Fruit fly (Drosophila melanogaster): Measurements from ENCODE around the gene Alg13.

The Alg13 gene

DNA sequence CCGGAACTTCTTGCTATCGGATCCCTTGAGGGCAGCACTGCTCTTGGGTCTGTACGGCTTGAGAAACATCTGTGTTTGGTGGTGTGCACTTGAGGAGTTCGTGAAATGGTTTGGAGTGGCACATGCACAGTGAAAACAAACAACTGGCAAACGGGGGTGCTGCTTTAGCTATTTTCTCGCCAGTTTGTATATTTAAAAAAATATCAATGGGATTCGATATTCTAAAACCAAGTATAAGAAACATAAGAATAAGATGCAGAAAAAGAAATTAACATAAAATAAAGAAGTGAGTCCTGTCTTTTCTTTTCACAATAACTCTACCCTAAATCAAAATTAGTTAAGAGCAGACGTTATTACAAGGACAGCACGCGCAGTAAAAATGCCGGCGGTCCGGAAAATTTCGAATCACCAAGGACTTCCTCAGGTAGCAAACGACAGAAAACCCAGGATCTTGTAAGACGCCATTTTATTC is 13.3 kb upstream of the Alg13 start, which contains the start of gene eIF2D (continued):
- TF ChIP-seq Neu2 (GFP tag; optimal IDR thresholded peaks at IDR 0.05; ENCODE audit: borderline replicate concordance): no peak
- no peak for TF ChIP-seq schlank (tag; optimal IDR thresholded peaks at IDR 0.05)
- TF ChIP-seq CG13424 (tag; optimal IDR thresholded peaks at IDR 0.05): peak; percentile 62
- TF ChIP-seq Drgx (GFP tag; IDR thresholded peaks at IDR 0.05): peak; percentile 48
- peak; percentile 47 for TF ChIP-seq az2 (GFP tag; optimal IDR thresholded peaks at IDR 0.05)
- no peak for TF ChIP-seq Hand (GFP tag; optimal IDR thresholded peaks at IDR 0.05)
- TF ChIP-seq abd-A (tag; optimal IDR thresholded peaks at IDR 0.05): no peak
- no peak for TF ChIP-seq aop (GFP tag; IDR thresholded peaks at IDR 0.05)
- TF ChIP-seq stwl (tag; optimal IDR thresholded peaks at IDR 0.05): no peak
- peak; percentile 45 for TF ChIP-seq CG8388 (GFP tag; optimal IDR thresholded peaks at IDR 0.05)
- TF ChIP-seq fd96Cb (tag; optimal IDR thresholded peaks at IDR 0.05): peak; percentile 40
- TF ChIP-seq repo (GFP tag; optimal IDR thresholded peaks at IDR 0.05): no peak
- TF ChIP-seq MBD-R2 (GFP tag; IDR thresholded peaks at IDR 0.05): peak; percentile 78
- no peak for TF ChIP-seq CG33213 (GFP tag; optimal IDR thresholded peaks at IDR 0.05)
- TF ChIP-seq CG14710 (tag; optimal IDR thresholded peaks at IDR 0.05): peak; percentile 62
- TF ChIP-seq Mes4 (GFP tag; optimal IDR thresholded peaks at IDR 0.05): peak; percentile 17
- TF ChIP-seq CG1529 (GFP tag; optimal IDR thresholded peaks at IDR 0.05): peak; percentile 19
- no peak for TF ChIP-seq crol (GFP tag; IDR thresholded peaks at IDR 0.05)
- peak; percentile 46 for TF ChIP-seq Blimp-1 (GFP tag; optimal IDR thresholded peaks at IDR 0.05)
- TF ChIP-seq CG15696 (tag; optimal IDR thresholded peaks at IDR 0.05): peak; percentile 66
- TF ChIP-seq CG8765 (GFP tag; IDR thresholded peaks at IDR 0.05): no peak
- no peak for TF ChIP-seq fru (optimal IDR thresholded peaks at IDR 0.05)
- TF ChIP-seq eve (GFP tag; optimal IDR thresholded peaks at IDR 0.05): no peak
- TF ChIP-seq Chrac-16 (GFP tag; optimal IDR thresholded peaks at IDR 0.05): peak; percentile 50
- peak; percentile 41 for TF ChIP-seq CG15479 (GFP tag; optimal IDR thresholded peaks at IDR 0.05)
- TF ChIP-seq vnd (GFP tag; IDR thresholded peaks at IDR 0.05; ENCODE audit: partially characterized antibody): no peak
- no peak for TF ChIP-seq CG32772 (GFP tag; IDR thresholded peaks at IDR 0.05)
- no peak for TF ChIP-seq CG1832 (GFP tag; optimal IDR thresholded peaks at IDR 0.05)
- no peak for TF ChIP-seq CG3726 (GFP tag; IDR thresholded peaks at IDR 0.05)
- no peak for TF ChIP-seq br (optimal IDR thresholded peaks at IDR 0.05)
- no peak for TF ChIP-seq CHES-1-like (GFP tag; optimal IDR thresholded peaks at IDR 0.05)
- no peak for TF ChIP-seq tup (GFP tag; optimal IDR thresholded peaks at IDR 0.05)
- TF ChIP-seq sima (GFP tag; optimal IDR thresholded peaks at IDR 0.05): no peak
- TF ChIP-seq Six4 (GFP tag; optimal IDR thresholded peaks at IDR 0.05): peak; percentile 51
- no peak for TF ChIP-seq CG11560 (tag; IDR thresholded peaks at IDR 0.05)
- TF ChIP-seq Dp (GFP tag; optimal IDR thresholded peaks at IDR 0.05): peak; percentile 1
- TF ChIP-seq CG42726 (GFP tag; IDR thresholded peaks at IDR 0.05; ENCODE audit: partially characterized antibody): no peak
- TF ChIP-seq Hmx (GFP tag; optimal IDR thresholded peaks at IDR 0.05): no peak
- TF ChIP-seq peb (GFP tag; IDR thresholded peaks at IDR 0.05): no peak
- peak; percentile 68 for TF ChIP-seq Fer1 (GFP tag; optimal IDR thresholded peaks at IDR 0.05)
- TF ChIP-seq so (GFP tag; IDR thresholded peaks at IDR 0.05): peak; percentile 58; the same call in 1 of the 3 replicates
- TF ChIP-seq HmgD (GFP tag; optimal IDR thresholded peaks at IDR 0.05): peak; percentile 20
- peak; percentile 26 for TF ChIP-seq gcm (GFP tag; optimal IDR thresholded peaks at IDR 0.05)
- peak; percentile 22 for TF ChIP-seq CG5245 (GFP tag; optimal IDR thresholded peaks at IDR 0.05)
- peak; percentile 51; the same call in 1 of the 2 replicates for TF ChIP-seq sob (GFP tag; IDR thresholded peaks at IDR 0.05)
- no peak for TF ChIP-seq pum (GFP tag; optimal IDR thresholded peaks at IDR 0.05)
- TF ChIP-seq CG4617 (GFP tag; optimal IDR thresholded peaks at IDR 0.05; ENCODE audit: borderline replicate concordance): peak; percentile 47
- no peak for TF ChIP-seq dmrt99B (tag; optimal IDR thresholded peaks at IDR 0.05)
- peak; percentile 41 for TF ChIP-seq D19B (GFP tag; optimal IDR thresholded peaks at IDR 0.05)
- peak; percentile 87 for TF ChIP-seq Med (GFP tag)
- TF ChIP-seq CG17612 (GFP tag; IDR thresholded peaks at IDR 0.05): no peak
- TF ChIP-seq CG15011 (GFP tag; optimal IDR thresholded peaks at IDR 0.05): no peak
